Worm (Caenorhabditis elegans) whole organism, L3 larva: Measurements from ENCODE around the gene R07E5.5.

Experiments
- elt-3 ChIP-seq, 3 experiments: fragments of 150-350 bp in 1 of 3; sonication (generic microtip) in 2 of 3; optimal IDR thresholded peaks; 2 replicates in 2 of 3; 4 replicates in 1 of 3; lab custom pipeline; 2014 to 2017; ENCODE audit warnings: missing biosample characterization in 3 of 3, missing genetic modification characterization in 3 of 3
- nhr-11 ChIP-seq: fragments of 150-350 bp; optimal IDR thresholded peaks from 2 replicates; lab custom pipeline; 2014; ENCODE audit warnings: missing biosample characterization, missing genetic modification characterization
- nhr-12 ChIP-seq: fragments of 150-350 bp; optimal IDR thresholded peaks from 2 replicates; lab custom pipeline; 2014; ENCODE audit warnings: missing biosample characterization, missing genetic modification characterization
- pha-4 ChIP-seq: fragments of 150-350 bp; optimal IDR thresholded peaks from 2 replicates; lab custom pipeline; 2014; ENCODE audit warnings: missing biosample characterization, missing genetic modification reagents, missing genetic modification characterization

ce11 chrIII:4391319-4391718 lies 5.9 kb upstream of the R07E5.5 start:
- TF ChIP-seq elt-3 (tag; optimal IDR thresholded peaks at IDR 0.05; lab: Kevin White, UChicago) (no peak), nhr-12 (tag; lab: Kevin White, UChicago) (no peak), nhr-11 (tag; lab: Kevin White, UChicago) (no peak), pha-4 (tag; lab: Kevin White, UChicago) (no peak)
